Fruit fly (Drosophila melanogaster) whole organism, prepupa: ENCODE measurements around the gene Smr.

Experiments used
- Blimp-1 ChIP-seq: fragments of 200-800 bp; sonication (Bioruptor generic); optimal IDR thresholded peaks from 3 replicates; lab custom pipeline; 2017; ENCODE audit warnings: missing biosample characterization, missing genetic modification characterization, mild to moderate bottlenecking, moderate library complexity, missing genetic modification reagents
- CG10631 ChIP-seq: fragments of 200-800 bp; sonication (Bioruptor generic); optimal IDR thresholded peaks from 2 replicates; lab custom pipeline; 2016; ENCODE audit warnings: missing biosample characterization, missing genetic modification characterization
- CG10669 ChIP-seq: fragments of 200-800 bp; sonication (Bioruptor generic); optimal IDR thresholded peaks from 3 replicates; lab custom pipeline; 2018; ENCODE audit warnings: missing biosample characterization, mild to moderate bottlenecking, missing genetic modification characterization, moderate library complexity
- CG11294 ChIP-seq: fragments of 200-800 bp; sonication (Bioruptor generic); IDR thresholded peaks from 2 replicates; pipeline ENCODE4 v1.3.6; 2022; ENCODE audit warnings: missing biosample characterization, missing genetic modification characterization
- CG11762 ChIP-seq: fragments of 200-800 bp; sonication (Bioruptor generic); optimal IDR thresholded peaks from 3 replicates; lab custom pipeline; 2016; ENCODE audit warnings: missing biosample characterization, missing genetic modification characterization; ENCODE audit not compliant: insufficient read depth
- CG11902 ChIP-seq: fragments of 200-800 bp; sonication (Bioruptor generic); optimal IDR thresholded peaks from 3 replicates; lab custom pipeline; 2016; ENCODE audit warnings: missing biosample characterization, missing genetic modification characterization
- CG15336 ChIP-seq: fragments of 200-800 bp; sonication (Bioruptor generic); IDR thresholded peaks from 2 replicates; pipeline ENCODE4 v1.3.6; 2022; ENCODE audit warnings: missing biosample characterization, missing genetic modification characterization
- CG16779 ChIP-seq: fragments of 200-800 bp; sonication (Bioruptor generic); optimal IDR thresholded peaks from 3 replicates; lab custom pipeline; 2017; ENCODE audit warnings: missing biosample characterization, mild to moderate bottlenecking, missing genetic modification characterization
- CG3032 ChIP-seq: fragments of 200-800 bp; optimal IDR thresholded peaks from 2 replicates; lab custom pipeline; 2019; ENCODE audit warnings: missing biosample characterization, mild to moderate bottlenecking, missing genetic modification characterization, moderate library complexity
- CG31627 ChIP-seq: fragments of 200-800 bp; sonication (Bioruptor generic); optimal IDR thresholded peaks from 3 replicates; lab custom pipeline; 2016; ENCODE audit warnings: missing biosample characterization, missing genetic modification characterization
- CG32006 ChIP-seq: fragments of 200-800 bp; sonication (Bioruptor generic); optimal IDR thresholded peaks from 3 replicates; lab custom pipeline; 2017; ENCODE audit warnings: missing biosample characterization, mild to moderate bottlenecking, missing genetic modification characterization
- CG4318 ChIP-seq: fragments of 200-800 bp; sonication (Bioruptor generic); optimal IDR thresholded peaks from 3 replicates; lab custom pipeline; 2017; ENCODE audit warnings: missing biosample characterization, mild to moderate bottlenecking, missing genetic modification characterization
- CG6276 ChIP-seq: fragments of 200-800 bp; sonication (Bioruptor generic); optimal IDR thresholded peaks from 2 replicates; lab custom pipeline; 2017; ENCODE audit warnings: missing biosample characterization, mild to moderate bottlenecking, missing genetic modification characterization
- CG6792 ChIP-seq: fragments of 200-800 bp; sonication (Bioruptor generic); optimal IDR thresholded peaks from 3 replicates; lab custom pipeline; 2016; ENCODE audit warnings: missing biosample characterization, missing genetic modification characterization
- CG6808 ChIP-seq: fragments of 200-800 bp; sonication (Bioruptor generic); optimal IDR thresholded peaks from 3 replicates; lab custom pipeline; 2017; ENCODE audit warnings: missing biosample characterization, missing genetic modification characterization, mild to moderate bottlenecking, moderate library complexity, missing genetic modification reagents
- CG6854 ChIP-seq: fragments of 200-800 bp; sonication (Bioruptor generic); optimal IDR thresholded peaks from 2 replicates; lab custom pipeline; 2017; ENCODE audit warnings: missing biosample characterization, mild to moderate bottlenecking, missing genetic modification characterization
- CG7368 ChIP-seq: fragments of 200-800 bp; sonication (Bioruptor generic); optimal IDR thresholded peaks from 3 replicates; lab custom pipeline; 2016; ENCODE audit warnings: missing biosample characterization, missing genetic modification characterization
- CG8119 ChIP-seq: fragments of 200-800 bp; sonication (Bioruptor generic); IDR thresholded peaks from 3 replicates; pipeline ENCODE4 v1.3.6; 2022; ENCODE audit warnings: missing biosample characterization, missing genetic modification characterization
- CG8319 ChIP-seq: fragments of 200-800 bp; sonication (Bioruptor generic); optimal IDR thresholded peaks from 3 replicates; lab custom pipeline; 2016; ENCODE audit warnings: missing biosample characterization, missing genetic modification characterization
- Eip78C ChIP-seq: fragments of 200-800 bp; sonication (Bioruptor generic); peaks from one replicate; lab custom pipeline; 2016; ENCODE audit warnings: missing biosample characterization, missing genetic modification characterization
- Eip93F ChIP-seq: fragments of 200-800 bp; sonication (Bioruptor generic); optimal IDR thresholded peaks from 2 replicates; lab custom pipeline; 2016; ENCODE audit warnings: missing biosample characterization, mild to moderate bottlenecking, missing genetic modification characterization
- Ets96B ChIP-seq: fragments of 200-800 bp; optimal IDR thresholded peaks from 2 replicates; lab custom pipeline; 2019; ENCODE audit warnings: missing biosample characterization, mild to moderate bottlenecking, missing genetic modification characterization, moderate library complexity
- Hr39 ChIP-seq: fragments of 200-800 bp; sonication (Bioruptor generic); optimal IDR thresholded peaks from 2 replicates; lab custom pipeline; 2016; ENCODE audit warnings: missing biosample characterization, missing genetic modification characterization
- Hr4 ChIP-seq: fragments of 200-800 bp; sonication (Bioruptor generic); optimal IDR thresholded peaks from 3 replicates; lab custom pipeline; 2016; ENCODE audit warnings: missing biosample characterization, missing genetic modification characterization
- Lpt ChIP-seq: fragments of 200-800 bp; sonication (Bioruptor generic); optimal IDR thresholded peaks from 3 replicates; lab custom pipeline; 2016; ENCODE audit warnings: missing biosample characterization, missing genetic modification characterization
- OdsH ChIP-seq: fragments of 200-800 bp; sonication (Bioruptor generic); optimal IDR thresholded peaks from 3 replicates; lab custom pipeline; 2016; ENCODE audit warnings: missing biosample characterization, missing genetic modification characterization
- Smox ChIP-seq: fragments of 200-800 bp; sonication (Bioruptor generic); optimal IDR thresholded peaks from 3 replicates; lab custom pipeline; 2016; ENCODE audit warnings: missing biosample characterization, missing genetic modification characterization
- Sox14 ChIP-seq: fragments of 200-800 bp; sonication (Bioruptor generic); optimal IDR thresholded peaks from 3 replicates; lab custom pipeline; 2016; ENCODE audit warnings: missing biosample characterization, missing genetic modification characterization
- Sox15 ChIP-seq: fragments of 200-800 bp; sonication (Bioruptor generic); optimal IDR thresholded peaks from 3 replicates; lab custom pipeline; 2016; ENCODE audit warnings: missing biosample characterization, missing genetic modification characterization
- achi ChIP-seq: fragments of 200-800 bp; sonication (Bioruptor generic); optimal IDR thresholded peaks from 3 replicates; lab custom pipeline; 2016; ENCODE audit warnings: missing biosample characterization, missing genetic modification characterization
- cyc ChIP-seq: fragments of 200-800 bp; sonication (Bioruptor generic); optimal IDR thresholded peaks from 3 replicates; lab custom pipeline; 2016; ENCODE audit warnings: missing biosample characterization, missing genetic modification characterization
- dsx ChIP-seq: fragments of 200-800 bp; optimal IDR thresholded peaks from 3 replicates; lab custom pipeline; 2019; ENCODE audit warnings: missing biosample characterization, mild to moderate bottlenecking, missing genetic modification characterization, moderate library complexity; ENCODE audit not compliant: poor library complexity, severe bottlenecking
- eg ChIP-seq: fragments of 200-800 bp; sonication (Bioruptor generic); IDR thresholded peaks from 3 replicates; pipeline ENCODE4 v1.3.6; 2022; ENCODE audit warnings: missing biosample characterization, missing genetic modification characterization
- fd59A ChIP-seq: fragments of 200-800 bp; sonication (Bioruptor generic); optimal IDR thresholded peaks from 2 replicates; lab custom pipeline; 2017; ENCODE audit warnings: missing biosample characterization, mild to moderate bottlenecking, missing genetic modification characterization, missing genetic modification reagents
- fd85E ChIP-seq: fragments of 200-800 bp; sonication (Bioruptor generic); optimal IDR thresholded peaks from 3 replicates; lab custom pipeline; 2016; ENCODE audit warnings: missing biosample characterization, missing genetic modification characterization
- fkh ChIP-seq: fragments of 200-800 bp; sonication (Bioruptor generic); optimal IDR thresholded peaks from 3 replicates; lab custom pipeline; 2017; ENCODE audit warnings: missing biosample characterization, mild to moderate bottlenecking, missing genetic modification characterization, moderate library complexity
- lz ChIP-seq: fragments of 200-800 bp; sonication (Bioruptor generic); optimal IDR thresholded peaks from 3 replicates; lab custom pipeline; 2016; ENCODE audit warnings: missing biosample characterization, missing genetic modification characterization
- net ChIP-seq: fragments of 200-800 bp; sonication (Bioruptor generic); optimal IDR thresholded peaks from 3 replicates; lab custom pipeline; 2016; ENCODE audit warnings: missing biosample characterization, missing genetic modification characterization
- pdm3 ChIP-seq: fragments of 200-800 bp; sonication (Bioruptor generic); optimal IDR thresholded peaks from 3 replicates; lab custom pipeline; 2016; ENCODE audit warnings: missing biosample characterization, missing genetic modification characterization
- salr ChIP-seq, 2 experiments: fragments of 200-800 bp; sonication (Bioruptor generic); optimal IDR thresholded peaks; 3 replicates each; lab custom pipeline; 2016 to 2018; ENCODE audit warnings: missing biosample characterization in 2 of 2, missing genetic modification characterization in 2 of 2, mild to moderate bottlenecking in 1 of 2
- spab ChIP-seq: fragments of 200-800 bp; sonication (Bioruptor generic); optimal IDR thresholded peaks from 2 replicates; lab custom pipeline; 2017; ENCODE audit warnings: missing biosample characterization, mild to moderate bottlenecking, missing genetic modification characterization, missing genetic modification reagents
- ss ChIP-seq, 2 experiments: fragments of 200-800 bp; sonication (Bioruptor generic); optimal IDR thresholded peaks; 2 replicates in 1 of 2; 3 replicates in 1 of 2; lab custom pipeline; 2017 to 2018; ENCODE audit warnings: mild to moderate bottlenecking in 2 of 2, missing biosample characterization in 2 of 2, missing genetic modification characterization in 2 of 2, moderate library complexity in 1 of 2
- vri ChIP-seq: fragments of 200-800 bp; sonication (Bioruptor generic); optimal IDR thresholded peaks from 3 replicates; lab custom pipeline; 2016; ENCODE audit warnings: missing biosample characterization, mild to moderate bottlenecking, missing genetic modification characterization

The Smr gene

dm6 chrX:12750928-12751631, 8.7 kb upstream of the Smr start (continued):
- TF ChIP-seq CG32006: peak; percentile 100
- peak; percentile 97 for TF ChIP-seq fd85E (GFP tag; lab: Kevin White, UChicago)
- TF ChIP-seq Lpt (GFP tag; lab: Kevin White, UChicago): peak; percentile 100
- TF ChIP-seq CG10631 (GFP tag; lab: Kevin White, UChicago): peak; percentile 100
- TF ChIP-seq Eip78C (GFP tag; lab: Kevin White, UChicago): peak; percentile 100
- peak; percentile 99 for TF ChIP-seq Sox15 (GFP tag; lab: Kevin White, UChicago)
- peak; percentile 100 for TF ChIP-seq Sox14 (GFP tag; lab: Kevin White, UChicago)
- peak; percentile 87 for TF ChIP-seq fkh (GFP tag; lab: Kevin White, UChicago)
- peak; percentile 100 for TF ChIP-seq Hr39
- peak; percentile 100 for TF ChIP-seq CG4318 (GFP tag; lab: Kevin White, UChicago)
- TF ChIP-seq CG11294: peak; percentile 100
- TF ChIP-seq CG16779: peak; percentile 100
- peak; percentile 99 to 100 for TF ChIP-seq salr (GFP tag; optimal IDR thresholded peaks at IDR 0.05; lab: Kevin White, UChicago)
- TF ChIP-seq eg (GFP tag; lab: Robert Waterston, UW): peak; percentile 100
- peak; percentile 100 for TF ChIP-seq CG6792 (GFP tag; lab: Kevin White, UChicago)
- peak; percentile 99 for TF ChIP-seq CG6854
- TF ChIP-seq CG7368 (GFP tag; lab: Kevin White, UChicago): peak; percentile 99
- TF ChIP-seq CG6808 (GFP tag; lab: Kevin White, UChicago): peak; percentile 99
- TF ChIP-seq ss (GFP tag; optimal IDR thresholded peaks at IDR 0.05; lab: Kevin White, UChicago): peak; percentile 100
- peak; percentile 100 for TF ChIP-seq lz (GFP tag; lab: Kevin White, UChicago)
- peak; percentile 100 for TF ChIP-seq cyc
- TF ChIP-seq Hr4: peak; percentile 100
- TF ChIP-seq CG11902: peak; percentile 99
- TF ChIP-seq CG3032 (tag; lab: Kevin White, UChicago): peak; percentile 100
- peak; percentile 100 for TF ChIP-seq Smox (GFP tag; lab: Kevin White, UChicago)
- peak; percentile 100 for TF ChIP-seq CG8119 (GFP tag; lab: Robert Waterston, UW)

dm6 chrX:12750582-12750927, 8.1 kb upstream of the Smr start:
- TF ChIP-seq Sox14 (GFP tag; lab: Kevin White, UChicago): no peak
- no peak for TF ChIP-seq Eip78C (GFP tag; lab: Kevin White, UChicago)
- no peak for TF ChIP-seq dsx (GFP tag; lab: Kevin White, UChicago)
- TF ChIP-seq CG8319 (GFP tag; lab: Kevin White, UChicago): no peak
- TF ChIP-seq CG16779: no peak
- TF ChIP-seq CG4318 (GFP tag; lab: Kevin White, UChicago): no peak
- TF ChIP-seq lz (GFP tag; lab: Kevin White, UChicago): no peak
- TF ChIP-seq, all 60 proteins: peak for 0

dm6 chrX:12749891-12750581, 7.6 kb upstream of the Smr start:
- TF ChIP-seq CG6792 (GFP tag; lab: Kevin White, UChicago) (no peak), CG8319 (GFP tag; lab: Kevin White, UChicago) (no peak), OdsH (GFP tag; lab: Kevin White, UChicago) (no peak), net (GFP tag; lab: Kevin White, UChicago) (no peak), CG15336 (peak; percentile 69), CG3032 (tag; lab: Kevin White, UChicago) (peak; percentile 11), CG10669 (GFP tag; lab: Kevin White, UChicago) (peak; percentile 49), CG32006 (no peak), CG6854 (no peak), CG8119 (GFP tag; lab: Robert Waterston, UW) (peak; percentile 62), Blimp-1 (GFP tag; lab: Kevin White, UChicago) (no peak), spab (GFP tag; lab: Kevin White, UChicago) (peak; percentile 6), CG11762 (GFP tag; lab: Kevin White, UChicago) (no peak), salr (GFP tag; optimal IDR thresholded peaks at IDR 0.05; lab: Kevin White, UChicago) (no peak), CG31627 (GFP tag; lab: Kevin White, UChicago) (no peak), fd59A (GFP tag; lab: Kevin White, UChicago) (no peak), CG6276 (GFP tag; lab: Kevin White, UChicago) (peak; percentile 70), eg (GFP tag; lab: Robert Waterston, UW) (peak; percentile 70), Ets96B (tag; lab: Kevin White, UChicago) (peak; percentile 43), Sox14 (GFP tag; lab: Kevin White, UChicago) (no peak), Eip93F (GFP tag; lab: Kevin White, UChicago) (no peak), achi (no peak), fd85E (GFP tag; lab: Kevin White, UChicago) (no peak), CG4318 (GFP tag; lab: Kevin White, UChicago) (no peak), Sox15 (GFP tag; lab: Kevin White, UChicago) (no peak), vri (GFP tag; lab: Kevin White, UChicago) (peak; percentile 70), CG10631 (GFP tag; lab: Kevin White, UChicago) (no peak), fkh (GFP tag; lab: Kevin White, UChicago) (peak; percentile 77), pdm3 (GFP tag; lab: Kevin White, UChicago) (no peak)
